Worm (Caenorhabditis elegans): Measurements from ENCODE around the gene ham-2.

Gene ham-2

DNA sequence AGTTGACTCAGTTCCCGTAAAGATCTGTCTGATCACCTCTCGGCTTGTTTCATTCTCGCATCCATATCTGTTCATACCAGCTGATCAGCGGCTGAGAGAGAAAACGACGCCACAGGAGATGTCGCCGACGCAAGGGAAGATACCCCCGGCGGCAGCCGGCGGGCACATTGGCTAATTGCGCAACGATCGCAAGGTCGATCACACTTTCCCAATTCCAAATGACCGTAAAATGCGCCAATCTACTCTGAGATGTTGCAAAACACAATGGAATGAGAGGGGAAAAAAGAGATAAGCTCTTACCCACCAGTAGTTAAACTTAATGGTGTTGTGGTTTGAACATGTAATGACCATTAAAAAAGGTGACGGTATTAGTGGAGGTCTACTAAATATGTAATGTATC, 3.5 kb upstream of the ham-2 start:
- TF ChIP-seq lin-35 (GFP tag; optimal IDR thresholded peaks at IDR 0.05) (peak; percentile 3 to 52), vab-15 (tag; optimal IDR thresholded peaks at IDR 0.05) (peak; percentile 28), hlh-17 (GFP tag; optimal IDR thresholded peaks at IDR 0.05; ENCODE audit: borderline replicate concordance) (no peak), nhr-90 (tag; optimal IDR thresholded peaks at IDR 0.05; ENCODE audit: poor library complexity) (peak; percentile 44), ztf-4 (tag; optimal IDR thresholded peaks at IDR 0.05) (no peak), nhr-12 (tag; optimal IDR thresholded peaks at IDR 0.05) (no peak), fkh-4 (tag; optimal IDR thresholded peaks at IDR 0.05; ENCODE audit: borderline replicate concordance) (no peak), isw-1 (GFP tag; IDR thresholded peaks at IDR 0.05) (no peak), egl-27 (tag; optimal IDR thresholded peaks at IDR 0.05) (peak; percentile 10 to 41), pag-3 (tag; optimal IDR thresholded peaks at IDR 0.05; ENCODE audit: borderline replicate concordance, insufficient read depth) (no peak), nhr-76 (tag; optimal IDR thresholded peaks at IDR 0.05) (no peak), efl-1 (optimal IDR thresholded peaks at IDR 0.05) (no peak), efl-1 (GFP tag; optimal IDR thresholded peaks at IDR 0.05 in 1 of 2) (no peak), lin-39 (tag; optimal IDR thresholded peaks at IDR 0.05) (no peak), nhr-84 (tag; optimal IDR thresholded peaks at IDR 0.05) (no peak), ama-1 (optimal IDR thresholded peaks at IDR 0.05) (no peak), dpl-1 (GFP tag; optimal IDR thresholded peaks at IDR 0.05) (peak in 1 of 3 experiments; percentile 3), pax-3 (tag; optimal IDR thresholded peaks at IDR 0.05) (no peak), nhr-237 (tag; optimal IDR thresholded peaks at IDR 0.05) (no peak), mdl-1 (tag; optimal IDR thresholded peaks at IDR 0.05) (peak in 1 of 2 experiments; percentile 54), snpc-4 (tag; optimal IDR thresholded peaks at IDR 0.05) (no peak), egl-13 (tag; optimal IDR thresholded peaks at IDR 0.05) (no peak), dsc-1 (tag; optimal IDR thresholded peaks at IDR 0.05) (no peak), elt-3 (tag; optimal IDR thresholded peaks at IDR 0.05) (peak; percentile 6 to 74 (median 33)), sptf-1 (tag; optimal IDR thresholded peaks at IDR 0.05) (no peak), rnt-1 (tag; optimal IDR thresholded peaks at IDR 0.05) (peak; percentile 36), C04F5.9 (tag; optimal IDR thresholded peaks at IDR 0.05) (no peak), tlp-1 (tag; optimal IDR thresholded peaks at IDR 0.05) (no peak), ces-1 (GFP tag; optimal IDR thresholded peaks at IDR 0.05) (no peak), nhr-71 (tag; optimal IDR thresholded peaks at IDR 0.05) (peak; percentile 56), alr-1 (tag; optimal IDR thresholded peaks at IDR 0.05; ENCODE audit: borderline replicate concordance) (no peak), snu-23 (GFP tag; optimal IDR thresholded peaks at IDR 0.05) (peak; percentile 31), nhr-20 (tag; optimal IDR thresholded peaks at IDR 0.05) (peak; percentile 52), nhr-47 (tag; optimal IDR thresholded peaks at IDR 0.05) (no peak), lin-15B (tag; optimal IDR thresholded peaks at IDR 0.05) (no peak), grh-1 (GFP tag; IDR thresholded peaks at IDR 0.05) (peak; percentile 54; the same call in 1 of the 2 replicates), nhr-19 (GFP tag; conservative IDR thresholded peaks at IDR 0.05) (no peak), hpl-2 (GFP tag; optimal IDR thresholded peaks at IDR 0.05) (no peak), nhr-85 (tag) (peak; percentile 95), skn-1 (tag; optimal IDR thresholded peaks at IDR 0.05) (no peak), unc-86 (tag; optimal IDR thresholded peaks at IDR 0.05) (no peak), lin-14 (GFP tag; optimal IDR thresholded peaks at IDR 0.05) (peak; percentile 77), C16A3.4 (tag; optimal IDR thresholded peaks at IDR 0.05) (peak; percentile 26), tbx-2 (tag; optimal IDR thresholded peaks at IDR 0.05) (no peak), blmp-1 (tag; optimal IDR thresholded peaks at IDR 0.05) (peak; percentile 94), Y116A8C.19 (tag; optimal IDR thresholded peaks at IDR 0.05; ENCODE audit: borderline replicate concordance) (no peak), mef-2 (tag; optimal IDR thresholded peaks at IDR 0.05) (no peak), lsy-2 (tag; optimal IDR thresholded peaks at IDR 0.05) (peak in 1 of 2 experiments; percentile 30), C34B4.2 (tag; optimal IDR thresholded peaks at IDR 0.05) (no peak), unc-130 (tag; optimal IDR thresholded peaks at IDR 0.05) (peak; percentile 65)
